Worm (Caenorhabditis elegans): ENCODE results near the gene srz-44.

The srz-44 gene

ce11 chrV:15625561-15625960, 13.2 kb downstream of the srz-44 start, which contains the start of gene C55A1.11:
C55A1.11 (plus strand) TSS chrV:15625861.
- TF ChIP-seq unc-120 (tag; optimal IDR thresholded peaks at IDR 0.05; ENCODE audit: poor library complexity, severe bottlenecking) (no peak), lsy-2 (tag; optimal IDR thresholded peaks at IDR 0.05) (no peak), ceh-83 (GFP tag; optimal IDR thresholded peaks at IDR 0.05) (no peak), sem-2 (GFP tag; optimal IDR thresholded peaks at IDR 0.05) (no peak), nhr-12 (tag; optimal IDR thresholded peaks at IDR 0.05) (no peak), drap-1 (GFP tag; optimal IDR thresholded peaks at IDR 0.05) (no peak), elt-1 (tag; optimal IDR thresholded peaks at IDR 0.05; ENCODE audit: borderline replicate concordance, insufficient read depth) (no peak), nhr-2 (tag; optimal IDR thresholded peaks at IDR 0.05) (no peak), lin-32 (GFP tag; optimal IDR thresholded peaks at IDR 0.05) (no peak), tbx-8 (GFP tag; optimal IDR thresholded peaks at IDR 0.05) (no peak)

- no peak for TF ChIP-seq hlh-1 (tag; optimal IDR thresholded peaks at IDR 0.05)
- no peak for TF ChIP-seq elt-1 (tag; optimal IDR thresholded peaks at IDR 0.05; ENCODE audit: borderline replicate concordance, insufficient read depth)
- TF ChIP-seq nhr-12 (tag; optimal IDR thresholded peaks at IDR 0.05) = no peak
- no peak for TF ChIP-seq ceh-83 (GFP tag; optimal IDR thresholded peaks at IDR 0.05)
Measured at ce11 chrV:15621518-15621917, 17.2 kb downstream of the srz-44 start, which contains the start of gene C55A1.1. C55A1.1 (plus strand) TSS chrV:15621818.

DNA sequence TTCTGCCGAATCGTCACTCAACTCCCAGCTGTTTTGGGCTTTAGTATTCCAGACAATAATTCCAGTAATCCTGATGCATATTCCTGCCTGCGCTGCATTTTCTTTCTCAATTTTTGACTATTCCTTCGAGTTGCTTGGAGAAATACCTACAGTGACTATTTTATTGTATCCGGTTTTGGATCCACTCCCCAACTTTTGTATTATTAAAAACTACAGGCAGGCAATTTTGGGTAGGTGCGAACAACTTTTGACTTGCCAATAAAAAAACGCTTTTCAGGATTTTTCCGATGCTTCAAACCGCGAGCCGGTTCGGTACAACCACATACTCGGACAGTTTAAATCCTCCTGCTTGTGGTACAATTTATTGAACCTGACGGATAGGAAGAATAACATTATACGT, 24.2 kb downstream of the srz-44 start:
- TF ChIP-seq nhr-76 (tag; optimal IDR thresholded peaks at IDR 0.05) (no peak), lsy-2 (tag; optimal IDR thresholded peaks at IDR 0.05) (no peak), flh-1 (GFP tag; optimal IDR thresholded peaks at IDR 0.05) (no peak), zip-8 (tag; optimal IDR thresholded peaks at IDR 0.05) (no peak), unc-120 (tag; optimal IDR thresholded peaks at IDR 0.05; ENCODE audit: poor library complexity, severe bottlenecking) (no peak), ceh-83 (GFP tag; optimal IDR thresholded peaks at IDR 0.05) (no peak), M03D4.4 (tag; optimal IDR thresholded peaks at IDR 0.05) (no peak), tbx-8 (GFP tag; optimal IDR thresholded peaks at IDR 0.05) (no peak)

ce11 chrV:15612886-15613285, 25.9 kb downstream of the srz-44 start, which contains the start of gene str-263:
str-263 (plus strand) TSS chrV:15613186.
- TF ChIP-seq unc-62 (GFP tag; optimal IDR thresholded peaks at IDR 0.05) (no peak), bed-3 (GFP tag; optimal IDR thresholded peaks at IDR 0.05) (no peak), sem-2 (GFP tag; optimal IDR thresholded peaks at IDR 0.05) (no peak), hlh-1 (tag; optimal IDR thresholded peaks at IDR 0.05) (no peak), elt-1 (tag; optimal IDR thresholded peaks at IDR 0.05; ENCODE audit: borderline replicate concordance, insufficient read depth) (no peak), flh-1 (GFP tag; optimal IDR thresholded peaks at IDR 0.05) (no peak), zip-8 (tag; optimal IDR thresholded peaks at IDR 0.05) (no peak)

DNA sequence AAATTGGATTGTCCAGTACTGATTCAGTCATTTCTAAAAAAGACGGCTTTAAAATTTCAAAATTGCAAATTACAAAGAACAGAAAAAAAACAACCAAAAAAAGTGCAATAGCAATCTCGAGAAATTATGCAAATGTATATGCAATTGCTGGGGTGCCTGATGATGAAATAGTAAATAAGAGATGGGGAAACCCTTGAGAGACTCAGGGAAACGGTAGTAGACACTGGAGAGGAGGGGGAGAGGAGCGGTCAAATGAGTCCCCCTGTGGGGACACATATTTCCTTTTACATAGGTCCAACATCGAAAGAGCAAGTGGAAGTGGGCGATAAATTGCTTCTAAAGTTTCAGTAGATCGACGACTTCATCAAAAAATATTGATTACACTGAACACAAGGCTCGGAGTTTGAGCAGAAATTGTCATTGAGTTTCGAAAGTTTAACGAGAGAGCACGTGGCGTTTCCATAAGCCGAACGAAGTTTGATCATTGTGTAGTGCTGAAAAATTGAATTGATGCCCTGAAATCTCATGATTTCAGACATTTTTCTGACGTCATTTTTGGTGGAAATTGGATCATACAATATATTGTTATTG, 28.3 kb downstream of the srz-44 start, which contains the start of the genes fbxa-153 and str-12:
Gene fbxa-153 (minus strand): TSS at position 35 of the 591 bp plus-strand sequence.
Gene str-12 (plus strand): TSS at position 541 of the 591 bp plus-strand sequence.
- TF ChIP-seq zip-8 (tag; optimal IDR thresholded peaks at IDR 0.05) = peak; percentile 20
- TF ChIP-seq mls-2 (tag; optimal IDR thresholded peaks at IDR 0.05) = peak; percentile 44
- TF ChIP-seq cnd-1 (tag; optimal IDR thresholded peaks at IDR 0.05) = peak; percentile 52
- TF ChIP-seq ces-1 (GFP tag; optimal IDR thresholded peaks at IDR 0.05) = peak; percentile 79
- TF ChIP-seq ceh-43 (GFP tag; optimal IDR thresholded peaks at IDR 0.05) = no peak
- no peak for TF ChIP-seq flh-1 (GFP tag; optimal IDR thresholded peaks at IDR 0.05)
- no peak for TF ChIP-seq lsy-2 (tag; optimal IDR thresholded peaks at IDR 0.05)
- TF ChIP-seq ham-2 (GFP tag; optimal IDR thresholded peaks at IDR 0.05) = peak; percentile 17
- TF ChIP-seq tbx-8 (GFP tag; optimal IDR thresholded peaks at IDR 0.05) = no peak
- peak; percentile 45 for TF ChIP-seq pha-4 (tag; optimal IDR thresholded peaks at IDR 0.05)
- peak; percentile 7 for TF ChIP-seq M03D4.4 (tag; optimal IDR thresholded peaks at IDR 0.05)
- peak; percentile 62 for TF ChIP-seq drap-1 (GFP tag; optimal IDR thresholded peaks at IDR 0.05)
- no peak for TF ChIP-seq unc-62 (GFP tag; optimal IDR thresholded peaks at IDR 0.05)
- TF ChIP-seq hlh-1 (tag; optimal IDR thresholded peaks at IDR 0.05) = no peak
- TF ChIP-seq nhr-2 (tag; optimal IDR thresholded peaks at IDR 0.05) = peak; percentile 29
- TF ChIP-seq mep-1 (tag; optimal IDR thresholded peaks at IDR 0.05) = peak; percentile 85
- peak; percentile 48 for TF ChIP-seq ceh-39 (tag; optimal IDR thresholded peaks at IDR 0.05)

DNA sequence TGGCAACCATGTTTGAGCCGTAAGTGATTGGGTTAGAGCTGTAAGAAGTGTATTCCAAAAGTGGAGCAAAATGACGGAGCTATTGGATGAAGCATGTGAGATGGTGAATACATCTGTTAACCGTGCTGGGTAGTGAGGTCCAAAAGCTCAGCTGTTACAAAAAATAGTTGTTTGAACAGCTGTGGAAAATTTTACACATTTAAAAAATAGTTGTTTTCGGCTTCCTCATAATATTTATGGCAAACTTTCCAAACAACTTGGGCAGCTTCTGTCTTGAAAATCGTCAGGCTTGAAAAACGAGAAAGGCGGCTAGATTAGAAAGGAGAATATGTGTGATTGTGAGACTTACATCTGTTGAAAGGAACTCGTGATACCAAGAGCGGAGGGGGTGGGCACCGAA, 33.7 kb downstream of the srz-44 start, which contains the start of gene fbxa-154:
Gene fbxa-154 (minus strand): TSS at position 101 of the 400 bp plus-strand sequence.
- TF ChIP-seq flh-1 (GFP tag; optimal IDR thresholded peaks at IDR 0.05) = no peak
- no peak for TF ChIP-seq snpc-4 (tag; optimal IDR thresholded peaks at IDR 0.05)
- no peak for TF ChIP-seq blmp-1 (tag; optimal IDR thresholded peaks at IDR 0.05)
- TF ChIP-seq elt-1 (tag; optimal IDR thresholded peaks at IDR 0.05; ENCODE audit: borderline replicate concordance, insufficient read depth) = no peak
- no peak for TF ChIP-seq ceh-43 (GFP tag; optimal IDR thresholded peaks at IDR 0.05)
- no peak for TF ChIP-seq ces-1 (GFP tag; optimal IDR thresholded peaks at IDR 0.05)
- no peak for TF ChIP-seq nhr-12 (tag; optimal IDR thresholded peaks at IDR 0.05)
- TF ChIP-seq nhr-76 (tag; optimal IDR thresholded peaks at IDR 0.05) = no peak
- TF ChIP-seq mab-5 (tag; optimal IDR thresholded peaks at IDR 0.05) = no peak
- TF ChIP-seq bed-3 (GFP tag; optimal IDR thresholded peaks at IDR 0.05) = no peak
- no peak for TF ChIP-seq ceh-83 (GFP tag; optimal IDR thresholded peaks at IDR 0.05)
- no peak for TF ChIP-seq ceh-39 (tag; optimal IDR thresholded peaks at IDR 0.05)
- TF ChIP-seq ztf-11 (tag; optimal IDR thresholded peaks at IDR 0.05) = no peak
- TF ChIP-seq tbx-8 (GFP tag; optimal IDR thresholded peaks at IDR 0.05) = no peak
- no peak for TF ChIP-seq unc-120 (tag; optimal IDR thresholded peaks at IDR 0.05; ENCODE audit: poor library complexity, severe bottlenecking)
- no peak for TF ChIP-seq lin-32 (GFP tag; optimal IDR thresholded peaks at IDR 0.05)
- TF ChIP-seq pha-4 (tag; optimal IDR thresholded peaks at IDR 0.05) = no peak

All from whole organism, mixed stage, embryonic.